Fruit fly (Drosophila melanogaster) whole organism, embryonic: ENCODE measurements around the gene CG14915.

ENCODE experiments used
- CG10431 ChIP-seq: fragments of 200-800 bp; sonication (Bioruptor generic); optimal IDR thresholded peaks from 3 replicates; lab custom pipeline; 2018; ENCODE audit warnings: missing biosample characterization, mild to moderate bottlenecking, missing genetic modification characterization
- CG10654 ChIP-seq: fragments of 200-800 bp; sonication (Bioruptor generic); optimal IDR thresholded peaks from 2 replicates; lab custom pipeline; 2016; ENCODE audit warnings: missing biosample characterization, missing genetic modification characterization
- CG10979 ChIP-seq: fragments of 200-800 bp; sonication (Bioruptor generic); optimal IDR thresholded peaks from 2 replicates; lab custom pipeline; 2018; ENCODE audit warnings: missing biosample characterization, mild to moderate bottlenecking, missing genetic modification characterization, moderate library complexity
- CG11456 ChIP-seq: fragments of 200-800 bp; sonication (Bioruptor generic); IDR thresholded peaks from 3 replicates; pipeline ENCODE4 v1.3.6; 2022; ENCODE audit warnings: missing biosample characterization, missing genetic modification characterization
- CG13624 ChIP-seq: fragments of 200-800 bp; sonication (Bioruptor generic); optimal IDR thresholded peaks from 2 replicates; lab custom pipeline; 2016; ENCODE audit warnings: missing biosample characterization, missing genetic modification characterization
- CG14667 ChIP-seq: fragments of 200-800 bp; sonication (Bioruptor generic); IDR thresholded peaks from 2 replicates; pipeline ENCODE4 v1.3.6; 2022; ENCODE audit warnings: missing biosample characterization, missing genetic modification characterization
- CG15073 ChIP-seq: fragments of 200-800 bp; sonication (Bioruptor generic); optimal IDR thresholded peaks from 2 replicates; lab custom pipeline; 2016; ENCODE audit warnings: missing biosample characterization, missing genetic modification characterization
- CG15269 ChIP-seq: fragments of 200-800 bp; sonication (Bioruptor generic); optimal IDR thresholded peaks from 2 replicates; lab custom pipeline; 2018; ENCODE audit warnings: missing biosample characterization, mild to moderate bottlenecking, missing genetic modification characterization, moderate library complexity
- CG1603 ChIP-seq: fragments of 200-800 bp; sonication (Bioruptor generic); optimal IDR thresholded peaks from 2 replicates; lab custom pipeline; 2019; ENCODE audit warnings: missing biosample characterization, mild to moderate bottlenecking, missing genetic modification characterization, moderate library complexity
- CG18011 ChIP-seq: fragments of 200-800 bp; sonication (Bioruptor generic); optimal IDR thresholded peaks from 2 replicates; lab custom pipeline; 2017; ENCODE audit warnings: missing biosample characterization, missing genetic modification characterization, mild to moderate bottlenecking, moderate library complexity, missing genotype
- CG2116 ChIP-seq: fragments of 200-800 bp; sonication (Bioruptor generic); optimal IDR thresholded peaks from 3 replicates; lab custom pipeline; 2018; ENCODE audit warnings: missing biosample characterization, mild to moderate bottlenecking, missing genetic modification characterization
- CG2678 ChIP-seq: fragments of 200-800 bp; sonication (Bioruptor generic); optimal IDR thresholded peaks from 3 replicates; lab custom pipeline; 2019; ENCODE audit warnings: missing biosample characterization, mild to moderate bottlenecking, missing genetic modification characterization, moderate library complexity
- CG32772 ChIP-seq: fragments of 200-800 bp; sonication (Bioruptor generic); IDR thresholded peaks from 2 replicates; pipeline ENCODE4 v1.3.6; 2022; ENCODE audit warnings: missing biosample characterization, missing genetic modification characterization
- CG3281 ChIP-seq: fragments of 200-800 bp; sonication (Bioruptor generic); optimal IDR thresholded peaks from 3 replicates; lab custom pipeline; 2017; ENCODE audit warnings: missing biosample characterization, mild to moderate bottlenecking, missing genetic modification characterization
- CG33557 ChIP-seq: fragments of 200-800 bp; sonication (Bioruptor generic); optimal IDR thresholded peaks from 2 replicates; lab custom pipeline; 2019; ENCODE audit warnings: missing biosample characterization, mild to moderate bottlenecking, missing genetic modification characterization, moderate library complexity
- CG4328 ChIP-seq: fragments of 200-800 bp; sonication (Bioruptor generic); optimal IDR thresholded peaks from 3 replicates; lab custom pipeline; 2017; ENCODE audit warnings: missing biosample characterization, missing genetic modification reagents, missing genetic modification characterization
- CG6254 ChIP-seq: fragments of 200-800 bp; sonication (Bioruptor generic); optimal IDR thresholded peaks from 3 replicates; lab custom pipeline; 2017; ENCODE audit warnings: mild to moderate bottlenecking, missing biosample characterization, missing genetic modification reagents, missing genetic modification characterization
- CG6654 ChIP-seq: fragments of 200-800 bp; sonication (Bioruptor generic); optimal IDR thresholded peaks from 2 replicates; lab custom pipeline; 2017; ENCODE audit warnings: missing biosample characterization, mild to moderate bottlenecking, missing genetic modification characterization
- CG7271 ChIP-seq: fragments of 200-800 bp; sonication (Bioruptor generic); optimal IDR thresholded peaks from 2 replicates; lab custom pipeline; 2018; ENCODE audit warnings: missing biosample characterization, mild to moderate bottlenecking, missing genetic modification characterization, moderate library complexity
- CG7839 ChIP-seq: fragments of 200-800 bp; sonication (Bioruptor generic); optimal IDR thresholded peaks from 3 replicates; lab custom pipeline; 2018; ENCODE audit warnings: missing biosample characterization, mild to moderate bottlenecking, missing genetic modification characterization, moderate library complexity
- CG8359 ChIP-seq: fragments of 200-800 bp; sonication (Bioruptor generic); optimal IDR thresholded peaks from 2 replicates; lab custom pipeline; 2017; ENCODE audit warnings: missing biosample characterization, mild to moderate bottlenecking, missing genetic modification characterization, borderline replicate concordance
- Dp ChIP-seq: fragments of 200-800 bp; sonication (Bioruptor generic); optimal IDR thresholded peaks from 2 replicates; lab custom pipeline; 2018; ENCODE audit warnings: missing biosample characterization, mild to moderate bottlenecking, missing genetic modification characterization, moderate library complexity
- H2.0 ChIP-seq: fragments of 200-800 bp; sonication (Bioruptor generic); IDR thresholded peaks from 2 replicates; pipeline ENCODE4 v1.3.6; 2022; ENCODE audit warnings: missing biosample characterization, missing genetic modification characterization
- Hr51 ChIP-seq, 2 experiments: fragments of 200-800 bp; sonication (Bioruptor generic); optimal IDR thresholded peaks; 2 replicates in 1 of 2; 3 replicates in 1 of 2; lab custom pipeline; 2016 to 2018; ENCODE audit warnings: missing biosample characterization in 2 of 2, missing genetic modification characterization in 2 of 2, mild to moderate bottlenecking in 1 of 2, moderate library complexity in 1 of 2
- NK7.1 ChIP-seq: fragments of 200-800 bp; sonication (Bioruptor generic); optimal IDR thresholded peaks from 3 replicates; lab custom pipeline; 2016; ENCODE audit warnings: missing biosample characterization, missing genetic modification characterization
- Neu2 ChIP-seq: fragments of 200-800 bp; sonication (Bioruptor generic); optimal IDR thresholded peaks from 3 replicates; lab custom pipeline; 2016; ENCODE audit warnings: missing biosample characterization, missing genetic modification characterization, borderline replicate concordance
- Oaz ChIP-seq: fragments of 200-800 bp; sonication (Bioruptor generic); IDR thresholded peaks from 2 replicates; pipeline ENCODE4 v1.3.6; 2022; ENCODE audit warnings: missing biosample characterization, missing genetic modification characterization
- Optix ChIP-seq: fragments of 200-800 bp; sonication (Bioruptor generic); IDR thresholded peaks from 3 replicates; pipeline ENCODE4 v1.3.6; 2022; ENCODE audit warnings: missing biosample characterization, missing genetic modification characterization
- Taf1 ChIP-seq: fragments of 200-800 bp; sonication (Bioruptor generic); IDR thresholded peaks from 2 replicates; pipeline ENCODE4 v1.3.6; 2022; ENCODE audit warnings: missing biosample characterization, missing genetic modification characterization
- Vsx1 ChIP-seq: fragments of 200-800 bp; sonication (Bioruptor generic); optimal IDR thresholded peaks from 2 replicates; lab custom pipeline; 2017; ENCODE audit warnings: missing biosample characterization, mild to moderate bottlenecking, missing genetic modification characterization, missing genetic modification reagents
- bcd ChIP-seq: fragments of 200-800 bp; sonication (Bioruptor generic); optimal IDR thresholded peaks from 2 replicates; lab custom pipeline; 2017; ENCODE audit warnings: missing biosample characterization, mild to moderate bottlenecking, missing genetic modification characterization
- btn ChIP-seq: fragments of 200-800 bp; sonication (Bioruptor generic); optimal IDR thresholded peaks from 2 replicates; lab custom pipeline; 2016; ENCODE audit warnings: missing biosample characterization, missing genetic modification characterization
- ci ChIP-seq: fragments of 200-800 bp; sonication (Bioruptor generic); IDR thresholded peaks from 3 replicates; pipeline ENCODE4 v1.3.6; 2022; ENCODE audit warnings: missing biosample characterization, missing genetic modification characterization
- crol ChIP-seq: fragments of 200-800 bp; sonication (Bioruptor generic); IDR thresholded peaks from 2 replicates; pipeline ENCODE4 v1.3.6; 2022; ENCODE audit warnings: missing biosample characterization, missing genetic modification characterization
- crp ChIP-seq, 2 experiments: fragments of 200-800 bp; sonication (Bioruptor generic); optimal IDR thresholded peaks; 2 replicates in 1 of 2; 3 replicates in 1 of 2; lab custom pipeline; 2017; ENCODE audit warnings: missing biosample characterization in 2 of 2, missing genetic modification characterization in 2 of 2, mild to moderate bottlenecking in 1 of 2, moderate library complexity in 1 of 2
- disco-r ChIP-seq: fragments of 200-800 bp; sonication (Bioruptor generic); optimal IDR thresholded peaks from 2 replicates; lab custom pipeline; 2016; ENCODE audit warnings: missing biosample characterization, missing genetic modification characterization
- fd64A ChIP-seq: fragments of 200-800 bp; sonication (Bioruptor generic); optimal IDR thresholded peaks from 3 replicates; lab custom pipeline; 2018; ENCODE audit warnings: missing biosample characterization, mild to moderate bottlenecking, missing genetic modification characterization
- gt ChIP-seq: fragments of 200-800 bp; sonication (Bioruptor generic); IDR thresholded peaks from 2 replicates; pipeline ENCODE4 v1.3.6; 2022; ENCODE audit warnings: missing biosample characterization, missing genetic modification characterization
- h ChIP-seq: fragments of >200 bp; optimal IDR thresholded peaks from 2 replicates; lab custom pipeline; 2017
- ind ChIP-seq: fragments of 200-800 bp; sonication (Bioruptor generic); optimal IDR thresholded peaks from 3 replicates; lab custom pipeline; 2016; ENCODE audit warnings: missing biosample characterization, missing genetic modification characterization
- jumu ChIP-seq: fragments of 200-800 bp; sonication (Bioruptor generic); optimal IDR thresholded peaks from 3 replicates; lab custom pipeline; 2016; ENCODE audit warnings: missing biosample characterization, missing genetic modification characterization
- maf-S ChIP-seq: fragments of 200-800 bp; sonication (Bioruptor generic); optimal IDR thresholded peaks from 2 replicates; lab custom pipeline; 2016; ENCODE audit warnings: missing biosample characterization, missing genetic modification characterization
- pan ChIP-seq, 4 experiments: fragments of >200 bp in 3 of 4; fragments of 200-800 bp in 1 of 4; sonication (Bioruptor generic) in 1 of 4; optimal IDR thresholded peaks in 3 of 4; IDR thresholded peaks in 1 of 4; 2 replicates each; pipeline versions ENCODE4 v1.3.6 to Lab custom; 2017 to 2022; ENCODE audit warnings: missing biosample characterization in 2 of 4, missing genetic modification characterization in 2 of 4, mixed read lengths in 1 of 4
- peb ChIP-seq: fragments of 200-800 bp; sonication (Bioruptor generic); IDR thresholded peaks from 2 replicates; pipeline ENCODE4 v1.3.6; 2022; ENCODE audit warnings: missing biosample characterization, missing genetic modification characterization
- prd ChIP-seq, 3 experiments: fragments of >200 bp in 2 of 3; fragments of 200-800 bp in 1 of 3; sonication (Bioruptor generic) in 1 of 3; optimal IDR thresholded peaks in 2 of 3; IDR thresholded peaks in 1 of 3; 2 replicates in 2 of 3; 3 replicates in 1 of 3; pipeline versions ENCODE4 v1.3.6 to Lab custom; 2017 to 2022; ENCODE audit warnings: missing biosample characterization in 1 of 3, missing genetic modification characterization in 1 of 3
- row ChIP-seq: fragments of 200-800 bp; sonication (Bioruptor generic); IDR thresholded peaks from 3 replicates; pipeline ENCODE4 v1.3.6; 2022; ENCODE audit warnings: missing biosample characterization, missing genetic modification characterization
- sd ChIP-seq: fragments of 200-800 bp; sonication (Bioruptor generic); optimal IDR thresholded peaks from 3 replicates; lab custom pipeline; 2018; ENCODE audit warnings: missing biosample characterization, mild to moderate bottlenecking, missing genetic modification characterization, moderate library complexity
- unpg ChIP-seq: fragments of 200-800 bp; sonication (Bioruptor generic); optimal IDR thresholded peaks from 3 replicates; lab custom pipeline; 2018; ENCODE audit warnings: missing biosample characterization, mild to moderate bottlenecking, missing genetic modification characterization, moderate library complexity

The CG14915 gene

DNA sequence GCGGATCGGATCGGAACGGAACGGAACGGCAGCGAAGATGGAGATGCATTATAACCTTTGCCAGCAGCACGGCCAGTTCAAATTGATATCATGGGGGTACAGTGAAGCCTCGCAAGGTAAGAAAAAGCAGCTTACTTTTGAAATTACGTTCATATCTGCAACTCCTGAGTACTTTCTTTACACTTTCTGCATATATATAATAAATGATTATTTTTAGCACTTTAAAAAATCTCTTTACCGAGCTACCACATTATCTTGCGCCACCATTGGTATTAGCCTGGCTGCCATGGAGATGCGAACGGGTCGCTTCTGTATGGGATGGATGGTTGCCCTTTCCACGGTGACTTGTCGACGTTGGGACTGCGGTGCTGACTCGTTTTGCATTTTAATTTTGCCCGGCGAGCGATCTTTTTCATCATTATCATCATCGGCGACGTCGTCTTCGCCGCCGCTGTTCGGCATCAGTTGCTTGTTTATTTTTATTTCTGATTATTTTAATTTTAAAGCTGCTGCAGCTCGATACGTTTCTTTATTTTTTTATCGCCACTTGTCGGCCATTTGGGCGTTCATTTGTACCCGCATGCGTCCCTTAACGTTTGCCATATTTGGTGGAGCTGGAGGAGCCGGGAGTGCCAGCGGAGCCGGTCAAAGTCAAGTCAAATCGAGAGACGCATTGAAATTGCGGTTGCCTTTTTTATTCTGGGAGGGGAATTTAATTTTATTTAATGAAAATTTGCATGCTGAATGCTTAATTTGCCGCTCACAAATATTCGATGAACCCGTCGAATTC is 17.6 kb upstream of the CG14915 start (continued):
- TF ChIP-seq fd64A (GFP tag; lab: Kevin White, UChicago) (no peak), CG15073 (GFP tag; lab: Kevin White, UChicago) (no peak), CG32772 (GFP tag; lab: Robert Waterston, UW) (peak; percentile 34; the same call in 1 of the 2 replicates), crol (GFP tag; lab: Robert Waterston, UW) (no peak), CG14667 (GFP tag; lab: Robert Waterston, UW) (no peak), CG1603 (tag; lab: Kevin White, UChicago) (no peak), CG6654 (GFP tag; lab: Kevin White, UChicago) (no peak), gt (GFP tag; lab: Robert Waterston, UW) (no peak), crp (GFP tag; optimal IDR thresholded peaks at IDR 0.05; lab: Kevin White, UChicago) (no peak), disco-r (GFP tag; lab: Kevin White, UChicago) (no peak), Taf1 (GFP tag; lab: Robert Waterston, UW) (no peak), unpg (peak; percentile 28), CG4328 (GFP tag; lab: Kevin White, UChicago) (no peak), CG10979 (no peak), NK7.1 (GFP tag; lab: Kevin White, UChicago) (no peak), btn (no peak), CG15269 (tag; lab: Kevin White, UChicago) (peak; percentile 37), bcd (no peak), H2.0 (GFP tag; lab: Robert Waterston, UW) (peak; percentile 58; the same call in 1 of the 2 replicates), CG33557 (GFP tag; lab: Kevin White, UChicago) (no peak), sd (tag; lab: Kevin White, UChicago) (no peak), Optix (GFP tag; lab: Robert Waterston, UW) (peak; percentile 42; the same call in 1 of the 3 replicates), CG7271 (tag; lab: Kevin White, UChicago) (no peak), CG13624 (GFP tag; lab: Kevin White, UChicago) (no peak), prd (optimal IDR thresholded peaks at IDR 0.05; lab: Kevin White, UChicago) (no peak), prd (GFP tag; IDR thresholded peaks at IDR 0.05; lab: Robert Waterston, UW) (peak; percentile 32; the same call in 1 of the 3 replicates), CG2116 (GFP tag; lab: Kevin White, UChicago) (no peak), ci (GFP tag; lab: Robert Waterston, UW) (peak; percentile 55; the same call in 1 of the 3 replicates), pan (optimal IDR thresholded peaks at IDR 0.05; lab: Kevin White, UChicago) (no peak), pan (GFP tag; optimal IDR thresholded peaks at IDR 0.05 in 1 of 2, IDR thresholded peaks at IDR 0.05 in 1 of 2) (peak in 1 of 2 experiments; percentile 75), Neu2 (no peak), CG8359 (GFP tag; lab: Kevin White, UChicago) (no peak), Vsx1 (GFP tag; lab: Kevin White, UChicago) (peak; percentile 15), CG2678 (peak; percentile 33), CG3281 (no peak), CG10654 (no peak), ind (GFP tag; lab: Kevin White, UChicago) (peak; percentile 24), peb (no peak), CG6254 (no peak), jumu (no peak), maf-S (GFP tag; lab: Kevin White, UChicago) (no peak), h (lab: Kevin White, UChicago) (no peak), Oaz (GFP tag; lab: Robert Waterston, UW) (peak; percentile 48; the same call in 1 of the 2 replicates), row (GFP tag; lab: Robert Waterston, UW) (peak; percentile 65), Hr51 (GFP tag; optimal IDR thresholded peaks at IDR 0.05; lab: Kevin White, UChicago) (peak in 1 of 2 experiments; percentile 50), CG18011 (GFP tag; lab: Kevin White, UChicago) (no peak), CG11456 (GFP tag; lab: Robert Waterston, UW) (no peak), CG10431 (GFP tag; lab: Kevin White, UChicago) (no peak), CG7839 (tag; lab: Kevin White, UChicago) (peak; percentile 34), Dp (GFP tag; lab: Kevin White, UChicago) (no peak)
